Worm (Caenorhabditis elegans): Measurements from ENCODE around the gene B0361.14.
A peak's percentile ranks its signal among the peaks of the same experiment; 100 is the strongest.

The B0361.14 gene

DNA sequence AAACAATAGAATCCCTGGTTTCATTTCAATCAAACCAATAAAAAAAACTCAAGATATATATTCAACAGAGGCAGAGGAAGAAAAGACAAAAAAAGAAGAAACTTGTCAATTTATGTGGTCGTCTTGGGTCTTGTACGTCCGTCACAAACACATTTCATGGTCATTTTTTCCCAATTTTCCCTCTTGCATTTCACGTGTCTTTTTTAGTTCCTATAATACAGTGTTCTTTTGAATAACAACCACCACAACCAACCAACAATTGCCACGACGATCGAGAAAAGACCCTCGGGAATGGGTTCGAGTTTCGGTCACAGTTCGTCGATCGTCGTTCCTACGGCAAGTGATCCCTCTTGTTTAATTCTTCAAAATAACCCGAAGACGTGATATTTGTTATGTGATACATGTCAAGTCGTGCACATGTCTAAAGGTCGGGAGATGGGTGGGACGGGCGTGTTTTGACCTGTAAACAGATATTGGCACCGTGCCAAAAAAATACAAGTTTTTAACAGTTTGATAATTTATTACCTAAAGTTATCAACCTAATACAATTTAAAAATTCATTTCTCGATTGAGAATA is 3.2 kb downstream of the B0361.14 start (continued):
- TF ChIP-seq C16A3.4 (tag; optimal IDR thresholded peaks at IDR 0.05) = no peak
- no peak for TF ChIP-seq efl-1 (optimal IDR thresholded peaks at IDR 0.05)
- no peak for TF ChIP-seq efl-1 (GFP tag; optimal IDR thresholded peaks at IDR 0.05 in 1 of 2)
- TF ChIP-seq mdl-1 (tag; optimal IDR thresholded peaks at IDR 0.05) = no peak
- no peak for TF ChIP-seq egl-27 (tag; optimal IDR thresholded peaks at IDR 0.05)
- TF ChIP-seq lin-39 (tag; optimal IDR thresholded peaks at IDR 0.05) = no peak
- no peak for TF ChIP-seq swsn-7 (tag; optimal IDR thresholded peaks at IDR 0.05)
- no peak for TF ChIP-seq efl-3 (GFP tag; optimal IDR thresholded peaks at IDR 0.05)
- no peak for TF ChIP-seq fkh-4 (tag; optimal IDR thresholded peaks at IDR 0.05; ENCODE audit: borderline replicate concordance)
- no peak for TF ChIP-seq nhr-76 (tag; optimal IDR thresholded peaks at IDR 0.05)
- TF ChIP-seq elt-3 (tag; optimal IDR thresholded peaks at IDR 0.05) = peak in 1 of 6 experiments; percentile 18
- TF ChIP-seq ceh-90 (tag; optimal IDR thresholded peaks at IDR 0.05) = no peak

DNA sequence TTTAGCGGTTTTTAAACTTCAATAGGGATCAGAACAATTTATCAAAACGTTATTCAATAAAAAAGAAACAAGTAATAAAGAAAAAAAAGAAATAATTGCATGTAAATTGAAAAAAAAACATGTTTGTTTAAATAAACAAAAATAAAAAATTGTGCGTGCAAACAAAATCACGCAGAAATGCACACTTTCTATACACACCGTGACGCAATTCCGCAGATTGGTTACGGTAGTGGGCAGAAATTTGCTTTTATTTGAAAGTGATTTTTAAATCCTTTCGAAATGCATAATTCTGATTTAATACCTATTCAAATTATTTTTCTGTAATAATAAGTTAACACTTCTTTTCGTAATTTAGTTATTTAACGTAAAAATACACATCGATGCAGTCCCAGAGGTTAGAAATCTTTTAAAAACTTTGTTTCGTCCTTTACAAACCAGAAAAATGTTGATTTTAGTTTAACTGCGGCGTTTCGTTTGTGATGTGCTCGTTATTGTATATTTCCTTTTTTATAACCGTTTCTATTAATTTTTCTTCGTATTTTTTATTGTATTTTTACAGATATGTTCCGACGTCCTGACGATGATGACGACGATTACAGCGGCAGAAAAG is 6.2 kb downstream of the B0361.14 start, which contains the start of gene cwf-19L2:
cwf-19L2 (plus strand) TSS at position 560 of the 610 bp plus-strand sequence.
- TF ChIP-seq dsc-1 (tag; optimal IDR thresholded peaks at IDR 0.05) (no peak), lin-35 (GFP tag; optimal IDR thresholded peaks at IDR 0.05) (peak in 1 of 2 experiments; percentile 3), lsy-2 (tag; optimal IDR thresholded peaks at IDR 0.05) (peak; percentile 44 to 70), efl-1 (optimal IDR thresholded peaks at IDR 0.05) (peak; percentile 2 to 67), efl-1 (GFP tag; optimal IDR thresholded peaks at IDR 0.05 in 1 of 2) (no peak), swsn-7 (tag; optimal IDR thresholded peaks at IDR 0.05) (no peak), F16B12.6 (tag; optimal IDR thresholded peaks at IDR 0.05) (peak; percentile 57), skn-1 (tag; optimal IDR thresholded peaks at IDR 0.05) (no peak), zip-4 (GFP tag; optimal IDR thresholded peaks at IDR 0.05) (no peak)

DNA sequence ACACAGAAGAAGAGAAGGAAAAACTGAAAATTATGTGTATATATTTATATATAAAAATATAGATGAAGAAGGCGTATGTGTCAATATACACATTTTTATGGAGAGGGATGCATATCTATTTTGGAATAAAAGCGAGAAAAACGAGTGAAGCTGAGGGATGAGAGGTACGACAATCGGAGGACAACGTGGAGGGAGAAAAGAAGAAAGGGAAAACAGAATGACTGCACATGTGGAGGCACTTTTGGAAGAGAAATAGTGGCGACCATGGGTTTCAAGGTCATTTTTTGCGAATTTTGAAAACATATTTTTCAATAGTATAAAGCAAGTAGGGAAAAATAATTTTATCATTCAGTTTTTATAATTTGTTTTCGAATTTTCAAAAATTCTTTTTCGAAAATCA is 6.8 kb downstream of the B0361.14 start:
- TF ChIP-seq pqm-1 (tag; optimal IDR thresholded peaks at IDR 0.05) (no peak), rnt-1 (tag; optimal IDR thresholded peaks at IDR 0.05) (peak; percentile 4), pag-3 (tag; optimal IDR thresholded peaks at IDR 0.05; ENCODE audit: borderline replicate concordance, insufficient read depth) (no peak), nhr-20 (tag; optimal IDR thresholded peaks at IDR 0.05) (no peak), lin-14 (GFP tag; optimal IDR thresholded peaks at IDR 0.05) (peak; percentile 61), nhr-47 (tag; optimal IDR thresholded peaks at IDR 0.05) (no peak), lin-35 (GFP tag; optimal IDR thresholded peaks at IDR 0.05) (peak; percentile 22 to 33), C16A3.4 (tag; optimal IDR thresholded peaks at IDR 0.05) (peak; percentile 22), skn-1 (tag; optimal IDR thresholded peaks at IDR 0.05) (peak; percentile 49), ces-1 (GFP tag; optimal IDR thresholded peaks at IDR 0.05) (no peak), nhr-28 (tag; optimal IDR thresholded peaks at IDR 0.05) (no peak), unc-98 (GFP tag; IDR thresholded peaks at IDR 0.05) (no peak), lsy-2 (tag; optimal IDR thresholded peaks at IDR 0.05) (peak in 1 of 2 experiments; percentile 28), nhr-90 (tag; optimal IDR thresholded peaks at IDR 0.05; ENCODE audit: poor library complexity) (no peak), blmp-1 (tag; optimal IDR thresholded peaks at IDR 0.05) (peak; percentile 98), efl-1 (optimal IDR thresholded peaks at IDR 0.05) (peak in 1 of 2 experiments; percentile 5), efl-1 (GFP tag; optimal IDR thresholded peaks at IDR 0.05 in 1 of 2) (no peak), ets-5 (GFP tag; IDR thresholded peaks at IDR 0.05) (no peak), ceh-90 (tag; optimal IDR thresholded peaks at IDR 0.05) (no peak), dpl-1 (GFP tag; optimal IDR thresholded peaks at IDR 0.05) (peak in 1 of 3 experiments; percentile 32), snu-23 (GFP tag; optimal IDR thresholded peaks at IDR 0.05) (peak; percentile 10), mep-1 (tag; optimal IDR thresholded peaks at IDR 0.05) (peak; percentile 69)

DNA sequence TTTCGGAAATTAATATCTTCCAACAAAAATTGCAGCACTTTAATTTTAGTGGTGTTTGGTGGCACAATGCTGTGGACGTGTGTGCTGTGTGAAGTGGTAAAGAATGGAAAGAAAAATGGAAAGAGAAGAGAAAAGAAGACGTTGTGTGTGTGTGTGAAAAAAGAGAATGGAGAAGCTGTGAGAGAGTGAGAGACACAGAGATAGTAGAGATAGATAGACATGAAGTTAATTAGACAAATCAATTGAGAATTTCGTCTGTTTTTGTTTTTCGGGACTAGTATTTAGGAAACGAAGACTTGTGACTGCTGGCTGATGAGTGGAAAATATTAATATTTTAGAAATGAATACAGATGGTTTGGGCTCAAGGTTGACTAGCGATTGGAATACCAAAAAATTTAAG is 8.1 kb downstream of the B0361.14 start:
- TF ChIP-seq lin-14 (GFP tag; optimal IDR thresholded peaks at IDR 0.05) (peak; percentile 51), lsy-2 (tag; optimal IDR thresholded peaks at IDR 0.05) (peak in 1 of 2 experiments; percentile 4), dsc-1 (tag; optimal IDR thresholded peaks at IDR 0.05) (peak; percentile 12), blmp-1 (tag; optimal IDR thresholded peaks at IDR 0.05) (peak; percentile 17), snu-23 (GFP tag; optimal IDR thresholded peaks at IDR 0.05) (peak; percentile 9), zip-4 (GFP tag; optimal IDR thresholded peaks at IDR 0.05) (no peak), nhr-71 (tag; optimal IDR thresholded peaks at IDR 0.05) (peak; percentile 16), lin-13 (GFP tag; optimal IDR thresholded peaks at IDR 0.05) (no peak)

All from whole organism, L1 larva.